Fruit fly (Drosophila melanogaster) whole organism, pupa: ENCODE data around the gene CG16781.

Source experiments
- CG10348 ChIP-seq: fragments of 200-800 bp; sonication (Bioruptor generic); IDR thresholded peaks from 2 replicates; pipeline ENCODE4 v1.3.6; 2022; ENCODE audit warnings: missing biosample characterization, missing genetic modification characterization
- CG12605 ChIP-seq: fragments of 200-800 bp; sonication (Bioruptor generic); IDR thresholded peaks from 2 replicates; pipeline ENCODE4 v1.3.6; 2022; ENCODE audit warnings: missing biosample characterization, missing genetic modification characterization
- CG13204 ChIP-seq: fragments of 200-800 bp; sonication (Bioruptor generic); optimal IDR thresholded peaks from 2 replicates; lab custom pipeline; 2018; ENCODE audit warnings: missing biosample characterization, mild to moderate bottlenecking, missing genetic modification characterization, moderate library complexity
- CG14655 ChIP-seq: fragments of 200-800 bp; sonication (Bioruptor generic); optimal IDR thresholded peaks from 3 replicates; lab custom pipeline; 2017; ENCODE audit warnings: mild to moderate bottlenecking, missing biosample characterization, missing genetic modification reagents, missing genetic modification characterization
- CG15710 ChIP-seq: fragments of 200-800 bp; sonication (Bioruptor generic); optimal IDR thresholded peaks from 2 replicates; lab custom pipeline; 2018; ENCODE audit warnings: missing biosample characterization, mild to moderate bottlenecking, missing genetic modification characterization, moderate library complexity
- CG17806 ChIP-seq: fragments of 200-800 bp; sonication (Bioruptor generic); optimal IDR thresholded peaks from 2 replicates; lab custom pipeline; 2018; ENCODE audit warnings: missing biosample characterization, mild to moderate bottlenecking, missing genetic modification characterization, moderate library complexity
- CG32121 ChIP-seq: fragments of 200-800 bp; sonication (Bioruptor generic); IDR thresholded peaks from 2 replicates; pipeline ENCODE4 v1.3.6; 2022; ENCODE audit warnings: missing biosample characterization, missing genetic modification characterization
- CG34367 ChIP-seq: fragments of 200-800 bp; sonication (Bioruptor generic); optimal IDR thresholded peaks from 2 replicates; lab custom pipeline; 2018; ENCODE audit warnings: missing biosample characterization, mild to moderate bottlenecking, missing genetic modification characterization
- CG4496 ChIP-seq: fragments of 200-800 bp; sonication (Bioruptor generic); IDR thresholded peaks from 3 replicates; pipeline ENCODE4 v1.3.6; 2022; ENCODE audit warnings: missing biosample characterization, missing genetic modification characterization
- CG8159 ChIP-seq: fragments of 200-800 bp; sonication (Bioruptor generic); optimal IDR thresholded peaks from 3 replicates; lab custom pipeline; 2018; ENCODE audit warnings: missing biosample characterization, mild to moderate bottlenecking, missing genetic modification characterization, moderate library complexity
- CG8301 ChIP-seq: fragments of 200-800 bp; sonication (Bioruptor generic); optimal IDR thresholded peaks from 2 replicates; lab custom pipeline; 2018; ENCODE audit warnings: missing biosample characterization, mild to moderate bottlenecking, missing genetic modification characterization
- CG9948 ChIP-seq: fragments of 200-800 bp; sonication (Bioruptor generic); optimal IDR thresholded peaks from 2 replicates; lab custom pipeline; 2018; ENCODE audit warnings: missing biosample characterization, mild to moderate bottlenecking, missing genetic modification characterization, moderate library complexity
- D1 ChIP-seq: fragments of 200-800 bp; sonication (Bioruptor generic); optimal IDR thresholded peaks from 2 replicates; lab custom pipeline; 2018; ENCODE audit warnings: missing biosample characterization, mild to moderate bottlenecking, missing genetic modification characterization, moderate library complexity
- EcR ChIP-seq: fragments of 200-800 bp; sonication (Bioruptor generic); optimal IDR thresholded peaks from 3 replicates; lab custom pipeline; 2019; ENCODE audit warnings: missing biosample characterization, missing genetic modification characterization, mild to moderate bottlenecking, moderate library complexity, missing genetic modification reagents
- Ets98B ChIP-seq: fragments of 200-800 bp; sonication (Bioruptor generic); IDR thresholded peaks from 2 replicates; pipeline ENCODE4 v1.3.6; 2022; ENCODE audit warnings: missing biosample characterization, missing genetic modification characterization
- Pif1A ChIP-seq: fragments of 200-800 bp; sonication (Bioruptor generic); optimal IDR thresholded peaks from 3 replicates; lab custom pipeline; 2016; ENCODE audit warnings: missing biosample characterization, missing genetic modification characterization
- Pif1B ChIP-seq: fragments of 200-800 bp; sonication (Bioruptor generic); optimal IDR thresholded peaks from 3 replicates; lab custom pipeline; 2016; ENCODE audit warnings: missing biosample characterization, missing genetic modification characterization
- Snoo ChIP-seq: fragments of 200-800 bp; sonication (Bioruptor generic); optimal IDR thresholded peaks from 3 replicates; lab custom pipeline; 2017; ENCODE audit warnings: missing biosample characterization, mild to moderate bottlenecking, missing genetic modification characterization, inconsistent platforms
- fd96Ca ChIP-seq: fragments of 200-800 bp; sonication (Bioruptor generic); IDR thresholded peaks from 3 replicates; pipeline ENCODE4 v1.3.6; 2022; ENCODE audit warnings: missing biosample characterization, missing genetic modification characterization
- gl ChIP-seq: fragments of 200-800 bp; sonication (Bioruptor generic); optimal IDR thresholded peaks from 2 replicates; lab custom pipeline; 2018; ENCODE audit warnings: missing biosample characterization, mild to moderate bottlenecking, missing genetic modification characterization
- rn ChIP-seq: fragments of 200-800 bp; sonication (Bioruptor generic); IDR thresholded peaks from 2 replicates; pipeline ENCODE4 v1.3.6; 2022; ENCODE audit warnings: missing biosample characterization, missing genetic modification characterization

Gene CG16781

dm6 chrX:3414003-3414767, 49.7 kb downstream of the CG16781 start:
- TF ChIP-seq CG4496 (GFP tag; lab: Robert Waterston, UW), result no peak
- TF ChIP-seq CG10348 (GFP tag; lab: Robert Waterston, UW), result no peak
- no peak for TF ChIP-seq CG12605
- TF ChIP-seq CG34367 (tag; lab: Kevin White, UChicago), result no peak
- TF ChIP-seq CG8159, result peak; percentile 16
- no peak for TF ChIP-seq EcR
- peak; percentile 16 for TF ChIP-seq CG9948 (tag; lab: Kevin White, UChicago)
- peak; percentile 64 for TF ChIP-seq CG14655 (GFP tag; lab: Kevin White, UChicago)
- no peak for TF ChIP-seq fd96Ca
- TF ChIP-seq CG8301 (tag; lab: Kevin White, UChicago), result peak; percentile 20
- TF ChIP-seq D1, result peak; percentile 21
- TF ChIP-seq CG15710 (tag; lab: Kevin White, UChicago), result peak; percentile 42
- TF ChIP-seq Pif1B (GFP tag; lab: Kevin White, UChicago), result no peak
- TF ChIP-seq Pif1A, result peak; percentile 34
- peak; percentile 31 for TF ChIP-seq CG17806
- TF ChIP-seq rn (GFP tag; lab: Robert Waterston, UW), result no peak
- TF ChIP-seq Snoo, result no peak
- TF ChIP-seq gl (tag; lab: Kevin White, UChicago), result no peak
- peak; percentile 29; the same call in 1 of the 2 replicates for TF ChIP-seq Ets98B (GFP tag; lab: Robert Waterston, UW)
- TF ChIP-seq CG13204 (GFP tag; lab: Kevin White, UChicago), result no peak
- TF ChIP-seq CG32121, result no peak

dm6 chrX:3412855-3413254, 51.0 kb downstream of the CG16781 start:
- TF ChIP-seq Pif1B (GFP tag; lab: Kevin White, UChicago) (no peak), CG13204 (GFP tag; lab: Kevin White, UChicago) (no peak), CG10348 (GFP tag; lab: Robert Waterston, UW) (no peak), CG12605 (no peak), Ets98B (GFP tag; lab: Robert Waterston, UW) (no peak), Pif1A (peak; percentile 29), CG4496 (GFP tag; lab: Robert Waterston, UW) (0 out of 3 replicates have a peak, but pooled peaks have one; percentile 22), CG8159 (peak; percentile 48), gl (tag; lab: Kevin White, UChicago) (no peak), Snoo (peak; percentile 20), CG32121 (no peak), CG15710 (tag; lab: Kevin White, UChicago) (peak; percentile 34), D1 (no peak), EcR (peak; percentile 6), CG34367 (tag; lab: Kevin White, UChicago) (peak; percentile 12), CG9948 (tag; lab: Kevin White, UChicago) (no peak)
